Worm (Caenorhabditis elegans) whole organism, L4 larva: Measurements from ENCODE around the gene rfp-1.
A peak's percentile ranks its signal among the peaks of the same experiment; 100 is the strongest.

ENCODE experiments used
- F37D6.2 ChIP-seq: sonication (generic microtip); optimal IDR thresholded peaks from 2 replicates; lab custom pipeline; 2016; ENCODE audit warnings: mild to moderate bottlenecking, missing genetic modification characterization, missing compliant biosample characterization
- R02D3.7 ChIP-seq: fragments of 150-350 bp; sonication (generic microtip); optimal IDR thresholded peaks from 3 replicates; lab custom pipeline; 2014; ENCODE audit warnings: missing biosample characterization, missing genetic modification characterization
- T26A8.4 ChIP-seq: fragments of 200-800 bp; sonication (Bioruptor generic); IDR thresholded peaks from 2 replicates; pipeline ENCODE4 v1.3.6; 2022; ENCODE audit warnings: missing genetic modification characterization, missing compliant biosample characterization
- Y48G9A.11 ChIP-seq: fragments of 200-800 bp; sonication (Bioruptor generic); IDR thresholded peaks from 2 replicates; pipeline ENCODE4 v1.3.6; 2022; ENCODE audit warnings: missing genetic modification reagents, missing genetic modification characterization, missing compliant biosample characterization
- Y5F2A.4 ChIP-seq: fragments of 200-800 bp; sonication (Bioruptor generic); optimal IDR thresholded peaks from 2 replicates; lab custom pipeline; 2018; ENCODE audit warnings: mild to moderate bottlenecking, missing genetic modification characterization, missing compliant biosample characterization
- aha-1 ChIP-seq: fragments of 150-350 bp; peaks from one replicate; lab custom pipeline; 2014; ENCODE audit warnings: missing biosample characterization, missing genetic modification characterization
- aly-2 ChIP-seq: sonication (generic microtip); optimal IDR thresholded peaks from 2 replicates; lab custom pipeline; 2018; ENCODE audit warnings: missing biosample characterization, missing genetic modification characterization
- ama-1 ChIP-seq: fragments of 150-350 bp; optimal IDR thresholded peaks from 2 replicates; lab custom pipeline; 2014; ENCODE audit warnings: inconsistent platforms, mixed read lengths
- attf-4 ChIP-seq: sonication (generic microtip); optimal IDR thresholded peaks from 3 replicates; lab custom pipeline; 2017; ENCODE audit warnings: missing biosample characterization, missing genetic modification characterization
- ctbp-1 ChIP-seq: fragments of 200-800 bp; sonication (Bioruptor generic); IDR thresholded peaks from 2 replicates; pipeline ENCODE4 v1.3.6; 2022; ENCODE audit warnings: missing genetic modification reagents, missing genetic modification characterization, missing compliant biosample characterization
- daf-12 ChIP-seq: fragments of 150-350 bp; optimal IDR thresholded peaks from 2 replicates; lab custom pipeline; 2014; ENCODE audit warnings: missing biosample characterization, missing genetic modification reagents, missing genetic modification characterization
- daf-19 ChIP-seq: fragments of 200-800 bp; sonication (Bioruptor generic); conservative IDR thresholded peaks from 2 replicates; pipeline ENCODE4 v1.3.6; 2022; ENCODE audit warnings: missing genetic modification characterization, missing compliant biosample characterization
- dmd-6 ChIP-seq: fragments of 200-800 bp; sonication (Bioruptor generic); IDR thresholded peaks from 2 replicates; pipeline ENCODE4 v1.3.6; 2022; ENCODE audit warnings: missing genetic modification reagents, missing genetic modification characterization, missing compliant biosample characterization
- dmd-9 ChIP-seq: fragments of 200-800 bp; sonication (Bioruptor generic); IDR thresholded peaks from 2 replicates; pipeline ENCODE4 v1.3.6; 2022; ENCODE audit warnings: missing genetic modification reagents, missing genetic modification characterization, missing compliant biosample characterization
- fos-1 ChIP-seq: fragments of 150-350 bp; optimal IDR thresholded peaks from 2 replicates; lab custom pipeline; 2014; ENCODE audit warnings: missing biosample characterization, missing genetic modification characterization
- hif-1 ChIP-seq, 2 experiments: sonication (generic microtip); optimal IDR thresholded peaks; 2 replicates each; lab custom pipeline; 2016 to 2017; ENCODE audit warnings: missing compliant biosample characterization in 2 of 2, missing genetic modification characterization in 2 of 2, missing genetic modification reagents in 2 of 2, missing genotype in 2 of 2, mild to moderate bottlenecking in 1 of 2
- hlh-11 ChIP-seq: fragments of 200-800 bp; sonication (Bioruptor generic); optimal IDR thresholded peaks from 2 replicates; lab custom pipeline; 2018; ENCODE audit warnings: mild to moderate bottlenecking, missing genetic modification characterization, missing compliant biosample characterization
- hlh-30 ChIP-seq: sonication (generic microtip); optimal IDR thresholded peaks from 2 replicates; lab custom pipeline; 2017; ENCODE audit warnings: antibody characterized with exemption, mild to moderate bottlenecking, missing genetic modification characterization, missing compliant biosample characterization; ENCODE audit not compliant: insufficient read depth
- hmg-1.1 ChIP-seq: fragments of 200-800 bp; sonication (Bioruptor generic); IDR thresholded peaks from 2 replicates; pipeline ENCODE4 v1.3.6; 2022; ENCODE audit warnings: missing genetic modification reagents, missing genetic modification characterization, missing compliant biosample characterization
- jun-1 ChIP-seq: fragments of 150-350 bp; optimal IDR thresholded peaks from 2 replicates; lab custom pipeline; 2014; ENCODE audit warnings: missing biosample characterization, missing genetic modification reagents, missing genetic modification characterization
- lin-1 ChIP-seq: fragments of 200-800 bp; sonication (Bioruptor generic); IDR thresholded peaks from 2 replicates; pipeline ENCODE4 v1.3.6; 2022; ENCODE audit warnings: missing genetic modification reagents, missing genetic modification characterization, missing compliant biosample characterization
- lin-15B ChIP-seq: fragments of 150-350 bp; sonication (generic microtip); optimal IDR thresholded peaks from 3 replicates; lab custom pipeline; 2014; ENCODE audit warnings: missing biosample characterization, missing genetic modification characterization
- lin-38 ChIP-seq: fragments of 200-800 bp; sonication (Bioruptor generic); IDR thresholded peaks from 2 replicates; pipeline ENCODE4 v1.3.6; 2022; ENCODE audit warnings: missing genetic modification reagents, missing genetic modification characterization, missing compliant biosample characterization
- lin-39 ChIP-seq: fragments of 150-350 bp; optimal IDR thresholded peaks from 2 replicates; lab custom pipeline; 2014; ENCODE audit warnings: missing biosample characterization, missing genetic modification reagents, missing genetic modification characterization
- madf-5 ChIP-seq, 2 experiments: fragments of 200-800 bp; sonication (Bioruptor generic); IDR thresholded peaks; 2 replicates each; pipeline ENCODE4 v1.3.6; 2022; ENCODE audit warnings: missing compliant biosample characterization in 2 of 2, missing genetic modification characterization in 2 of 2
- mxl-2 ChIP-seq: fragments of 200-800 bp; sonication (Bioruptor generic); conservative IDR thresholded peaks from 2 replicates; pipeline ENCODE4 v1.3.6; 2022; ENCODE audit warnings: missing genetic modification reagents, missing genetic modification characterization, missing compliant biosample characterization
- mxl-3 ChIP-seq: fragments of 200-800 bp; sonication (Bioruptor generic); optimal IDR thresholded peaks from 2 replicates; lab custom pipeline; 2018; ENCODE audit warnings: mild to moderate bottlenecking, missing genetic modification characterization, missing compliant biosample characterization
- nhr-102 ChIP-seq: sonication (generic microtip); optimal IDR thresholded peaks from 2 replicates; lab custom pipeline; 2016; ENCODE audit warnings: mild to moderate bottlenecking, missing genetic modification characterization, moderate library complexity, missing compliant biosample characterization
- nhr-237 ChIP-seq: sonication (generic microtip); optimal IDR thresholded peaks from 2 replicates; lab custom pipeline; 2017; ENCODE audit warnings: missing biosample characterization, missing genetic modification characterization
- nhr-25 ChIP-seq: sonication (generic microtip); optimal IDR thresholded peaks from 2 replicates; lab custom pipeline; 2017; ENCODE audit warnings: missing genetic modification characterization, mild to moderate bottlenecking, missing compliant biosample characterization, antibody characterized with exemption, moderate library complexity, borderline replicate concordance; ENCODE audit not compliant: insufficient read depth
- nhr-42 ChIP-seq: fragments of 200-800 bp; sonication (Bioruptor generic); IDR thresholded peaks from 2 replicates; pipeline ENCODE4 v1.3.6; 2022; ENCODE audit warnings: missing genetic modification characterization, missing compliant biosample characterization
- nhr-77 ChIP-seq: fragments of 150-350 bp; optimal IDR thresholded peaks from 2 replicates; lab custom pipeline; 2014; ENCODE audit warnings: missing biosample characterization, missing genetic modification characterization
- pha-4 ChIP-seq, 2 experiments: fragments of 150-350 bp in 1 of 2; fragments of 200-800 bp in 1 of 2; sonication (Bioruptor generic) in 1 of 2; IDR thresholded peaks in 1 of 2; optimal IDR thresholded peaks in 1 of 2; 2 replicates each; pipeline versions ENCODE4 v1.3.6 to Lab custom; 2014 to 2022; ENCODE audit warnings: missing genetic modification characterization in 2 of 2, missing genetic modification reagents in 2 of 2, missing biosample characterization in 1 of 2, missing compliant biosample characterization in 1 of 2
- set-16 ChIP-seq: fragments of 200-800 bp; sonication (Bioruptor generic); IDR thresholded peaks from 2 replicates; pipeline ENCODE4 v1.3.6; 2022; ENCODE audit warnings: missing genetic modification reagents, missing genetic modification characterization, missing compliant biosample characterization
- skn-1 ChIP-seq: fragments of 150-350 bp; optimal IDR thresholded peaks from 2 replicates; lab custom pipeline; 2014; ENCODE audit warnings: missing biosample characterization, missing genetic modification characterization
- snpc-1.2 ChIP-seq: fragments of 200-800 bp; sonication (Bioruptor generic); IDR thresholded peaks from 2 replicates; pipeline ENCODE4 v1.3.6; 2022; ENCODE audit warnings: missing genetic modification reagents, missing genetic modification characterization, missing compliant biosample characterization
- tra-1 ChIP-seq: fragments of 200-800 bp; sonication (Bioruptor generic); IDR thresholded peaks from 2 replicates; pipeline ENCODE4 v1.3.6; 2022; ENCODE audit warnings: missing genetic modification reagents, missing genetic modification characterization, missing compliant biosample characterization
- unc-62 ChIP-seq, 3 experiments: fragments of 150-350 bp in 1 of 3; sonication (generic microtip); optimal IDR thresholded peaks in 2 of 3; peaks in 1 of 3; 1 replicate in 1 of 3; 2 replicates in 2 of 3; lab custom pipeline; 2014 to 2017; ENCODE audit warnings: missing biosample characterization in 3 of 3, missing genetic modification characterization in 3 of 3, missing genetic modification reagents in 3 of 3, missing genotype in 1 of 3
- vab-7 ChIP-seq: fragments of 200-800 bp; sonication (Bioruptor generic); IDR thresholded peaks from 2 replicates; pipeline ENCODE4 v1.3.6; 2022; ENCODE audit warnings: missing genetic modification reagents, missing genetic modification characterization, missing compliant biosample characterization
- zfp-2 ChIP-seq: sonication (generic microtip); optimal IDR thresholded peaks from 2 replicates; lab custom pipeline; 2016; ENCODE audit warnings: mild to moderate bottlenecking, missing genetic modification characterization, missing compliant biosample characterization
- zip-2 ChIP-seq: fragments of 150-350 bp; optimal IDR thresholded peaks from 2 replicates; lab custom pipeline; 2014; ENCODE audit warnings: missing biosample characterization, missing genetic modification characterization

The rfp-1 gene

ce11 chrIII:8319100-8319499, 39.3 kb upstream of the rfp-1 start, which contains the start of gene F10E9.11 (continued):
- TF ChIP-seq attf-4 (tag; lab: Kevin White, UChicago) = no peak
- peak; percentile 64 for TF ChIP-seq mxl-3
- TF ChIP-seq nhr-25 (tag; lab: Kevin White, UChicago) = peak; percentile 15
- 0 out of 2 replicates have a peak, but pooled peaks have one; percentile 16 for TF ChIP-seq daf-19 (GFP tag; lab: Robert Waterston, UW)
- TF ChIP-seq T26A8.4 (GFP tag; lab: Robert Waterston, UW) = peak; percentile 45; the same call in 1 of the 2 replicates
- peak; percentile 56 for TF ChIP-seq F37D6.2 (tag; lab: Kevin White, UChicago)
- TF ChIP-seq vab-7 (GFP tag; lab: Robert Waterston, UW) = peak; percentile 37; the same call in 1 of the 2 replicates

DNA sequence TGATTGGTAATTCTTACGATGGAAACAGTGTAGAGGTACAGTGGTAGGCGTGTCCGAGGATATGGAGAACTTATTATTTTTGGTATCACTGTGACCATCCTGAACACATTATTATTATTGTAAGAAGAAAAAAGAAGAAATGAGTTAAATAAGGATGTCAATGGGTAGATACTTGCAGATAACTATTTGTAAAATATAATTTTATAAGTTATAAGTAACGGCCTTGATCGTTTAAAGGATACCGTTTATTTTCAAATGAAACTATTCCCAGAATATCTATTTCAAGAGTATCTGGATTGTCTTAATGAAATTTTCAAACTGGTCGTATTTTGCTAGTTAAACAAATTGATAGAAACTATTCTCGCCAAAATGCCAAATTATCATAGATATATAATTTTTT, 38.2 kb upstream of the rfp-1 start, which contains the start of gene F10E9.10:
TSS of gene F10E9.10 (minus strand) at position 101 of the 400 bp plus-strand sequence.
- TF ChIP-seq zip-2 = no peak
- no peak for TF ChIP-seq skn-1
- no peak for TF ChIP-seq snpc-1.2
- no peak for TF ChIP-seq ctbp-1
- TF ChIP-seq Y5F2A.4 (GFP tag; lab: Kevin White, UChicago) = no peak
- no peak for TF ChIP-seq dmd-6 (GFP tag; lab: Robert Waterston, UW)

ce11 chrIII:8321225-8321624, 37.2 kb upstream of the rfp-1 start:
- TF ChIP-seq hlh-30 (tag; lab: Kevin White, UChicago) = peak; percentile 6
- TF ChIP-seq lin-15B (tag; lab: Kevin White, UChicago) = no peak
- TF ChIP-seq Y48G9A.11 (GFP tag; lab: Robert Waterston, UW) = no peak
- TF ChIP-seq dmd-9 (GFP tag; lab: Robert Waterston, UW) = no peak
- no peak for TF ChIP-seq lin-1 (GFP tag; lab: Robert Waterston, UW)
- no peak for TF ChIP-seq R02D3.7 (tag; lab: Kevin White, UChicago)
- TF ChIP-seq hif-1 (tag; optimal IDR thresholded peaks at IDR 0.05; lab: Kevin White, UChicago) = no peak
- no peak for TF ChIP-seq hlh-11 (tag; lab: Kevin White, UChicago)
- no peak for TF ChIP-seq madf-5 (GFP tag; IDR thresholded peaks at IDR 0.05; lab: Robert Waterston, UW)
- TF ChIP-seq mxl-2 = no peak
- TF ChIP-seq daf-12 = no peak
- no peak for TF ChIP-seq tra-1 (GFP tag; lab: Robert Waterston, UW)
- no peak for TF ChIP-seq nhr-237 (tag; lab: Kevin White, UChicago)
- no peak for TF ChIP-seq nhr-42 (GFP tag; lab: Robert Waterston, UW)
- TF ChIP-seq zfp-2 (tag; lab: Kevin White, UChicago) = no peak
- TF ChIP-seq aha-1 (tag; lab: Kevin White, UChicago) = peak; percentile 7
- no peak for TF ChIP-seq lin-38 (GFP tag; lab: Robert Waterston, UW)
- TF ChIP-seq jun-1 (tag; lab: Kevin White, UChicago) = no peak
- TF ChIP-seq ama-1 = no peak
- peak in 1 of 2 experiments; percentile 89 for TF ChIP-seq unc-62 (GFP tag; optimal IDR thresholded peaks at IDR 0.05 in 1 of 2; lab: Kevin White, UChicago)
- TF ChIP-seq unc-62 (tag; optimal IDR thresholded peaks at IDR 0.05; lab: Kevin White, UChicago) = no peak
- 0 out of 2 replicates have a peak, but pooled peaks have one; percentile 8 for TF ChIP-seq hmg-1.1 (GFP tag; lab: Robert Waterston, UW)
- TF ChIP-seq aly-2 (tag; lab: Kevin White, UChicago) = no peak
- TF ChIP-seq fos-1 (tag; lab: Kevin White, UChicago) = no peak
- no peak for TF ChIP-seq nhr-102 (tag; lab: Kevin White, UChicago)
- TF ChIP-seq T26A8.4 (GFP tag; lab: Robert Waterston, UW) = no peak
- TF ChIP-seq pha-4 (GFP tag; IDR thresholded peaks at IDR 0.05; lab: Robert Waterston, UW) = no peak
- TF ChIP-seq pha-4 (tag; optimal IDR thresholded peaks at IDR 0.05; lab: Kevin White, UChicago) = no peak
- TF ChIP-seq set-16 (GFP tag; lab: Robert Waterston, UW) = no peak
- TF ChIP-seq nhr-77 = no peak
- TF ChIP-seq zip-2 = no peak
- no peak for TF ChIP-seq lin-39
